Worm (Caenorhabditis elegans): Measurements from ENCODE around the gene F11A5.13.

Gene F11A5.13

ce11 chrV:16249105-16249504 is 22.6 kb upstream of the F11A5.13 start:
- TF ChIP-seq klf-2 (GFP tag; conservative IDR thresholded peaks at IDR 0.05) (no peak), tab-1 (GFP tag; IDR thresholded peaks at IDR 0.05) (no peak), cog-1 (tag; optimal IDR thresholded peaks at IDR 0.05) (no peak), ztf-23 (GFP tag; IDR thresholded peaks at IDR 0.05) (no peak), ztf-29 (GFP tag; IDR thresholded peaks at IDR 0.05) (no peak), T22C8.4 (GFP tag; IDR thresholded peaks at IDR 0.05) (no peak), ref-1 (GFP tag; conservative IDR thresholded peaks at IDR 0.05) (no peak), flt-1 (GFP tag; IDR thresholded peaks at IDR 0.05) (no peak), med-1 (GFP tag; optimal IDR thresholded peaks at IDR 0.05; ENCODE audit: insufficient read depth) (no peak)

- no peak for TF ChIP-seq flt-1 (GFP tag; IDR thresholded peaks at IDR 0.05)
- TF ChIP-seq ztf-29 (GFP tag; IDR thresholded peaks at IDR 0.05) = no peak
- no peak for TF ChIP-seq T22C8.4 (GFP tag; IDR thresholded peaks at IDR 0.05)
- TF ChIP-seq tab-1 (GFP tag; IDR thresholded peaks at IDR 0.05) = no peak
- no peak for TF ChIP-seq ztf-23 (GFP tag; IDR thresholded peaks at IDR 0.05)
- no peak for TF ChIP-seq cog-1 (tag; optimal IDR thresholded peaks at IDR 0.05)
- no peak for TF ChIP-seq med-1 (GFP tag; optimal IDR thresholded peaks at IDR 0.05; ENCODE audit: insufficient read depth)
- TF ChIP-seq klf-2 (GFP tag; conservative IDR thresholded peaks at IDR 0.05) = no peak
- no peak for TF ChIP-seq ref-1 (GFP tag; conservative IDR thresholded peaks at IDR 0.05)
Observed at ce11 chrV:16246579-16246978, 20.1 kb upstream of the F11A5.13 start, which contains the start of gene srh-95. Gene srh-95 (plus strand): TSS chrV:16246879.

- TF ChIP-seq T22C8.4 (GFP tag; IDR thresholded peaks at IDR 0.05) = no peak
- no peak for TF ChIP-seq ref-1 (GFP tag; conservative IDR thresholded peaks at IDR 0.05)
- TF ChIP-seq cog-1 (tag; optimal IDR thresholded peaks at IDR 0.05) = no peak
- no peak for TF ChIP-seq med-1 (GFP tag; optimal IDR thresholded peaks at IDR 0.05; ENCODE audit: insufficient read depth)
- TF ChIP-seq flt-1 (GFP tag; IDR thresholded peaks at IDR 0.05) = no peak
- no peak for TF ChIP-seq ztf-29 (GFP tag; IDR thresholded peaks at IDR 0.05)
- TF ChIP-seq klf-2 (GFP tag; conservative IDR thresholded peaks at IDR 0.05) = no peak
- TF ChIP-seq ztf-23 (GFP tag; IDR thresholded peaks at IDR 0.05) = no peak
- TF ChIP-seq tab-1 (GFP tag; IDR thresholded peaks at IDR 0.05) = no peak
Observed at ce11 chrV:16244078-16244477, 17.6 kb upstream of the F11A5.13 start, which contains the start of gene srh-104. Gene srh-104 (minus strand): TSS chrV:16244178.

- no peak for TF ChIP-seq med-1 (GFP tag; optimal IDR thresholded peaks at IDR 0.05; ENCODE audit: insufficient read depth)
- no peak for TF ChIP-seq ztf-29 (GFP tag; IDR thresholded peaks at IDR 0.05)
- TF ChIP-seq klf-2 (GFP tag; conservative IDR thresholded peaks at IDR 0.05) = no peak
- TF ChIP-seq tab-1 (GFP tag; IDR thresholded peaks at IDR 0.05) = no peak
- TF ChIP-seq T22C8.4 (GFP tag; IDR thresholded peaks at IDR 0.05) = no peak
- TF ChIP-seq flt-1 (GFP tag; IDR thresholded peaks at IDR 0.05) = no peak
- TF ChIP-seq cog-1 (tag; optimal IDR thresholded peaks at IDR 0.05) = no peak
- no peak for TF ChIP-seq ref-1 (GFP tag; conservative IDR thresholded peaks at IDR 0.05)
- TF ChIP-seq ztf-23 (GFP tag; IDR thresholded peaks at IDR 0.05) = no peak
Observed at ce11 chrV:16237223-16237622, 10.7 kb upstream of the F11A5.13 start, which contains the start of gene F21H7.5. Gene F21H7.5 (plus strand): TSS chrV:16237523.

- TF ChIP-seq klf-2 (GFP tag; conservative IDR thresholded peaks at IDR 0.05) (no peak), T22C8.4 (GFP tag; IDR thresholded peaks at IDR 0.05) (no peak), med-1 (GFP tag; optimal IDR thresholded peaks at IDR 0.05; ENCODE audit: insufficient read depth) (no peak), flt-1 (GFP tag; IDR thresholded peaks at IDR 0.05) (no peak), cog-1 (tag; optimal IDR thresholded peaks at IDR 0.05) (no peak), tab-1 (GFP tag; IDR thresholded peaks at IDR 0.05) (no peak), ref-1 (GFP tag; conservative IDR thresholded peaks at IDR 0.05) (no peak), ztf-23 (GFP tag; IDR thresholded peaks at IDR 0.05) (no peak), ztf-29 (GFP tag; IDR thresholded peaks at IDR 0.05) (no peak)
Observed at ce11 chrV:16235647-16236046, 9.2 kb upstream of the F11A5.13 start, which contains the start of gene srh-98. Gene srh-98 (minus strand): TSS chrV:16235747.

- TF ChIP-seq flt-1 (GFP tag; IDR thresholded peaks at IDR 0.05) = no peak
- TF ChIP-seq ref-1 (GFP tag; conservative IDR thresholded peaks at IDR 0.05) = no peak
- no peak for TF ChIP-seq ztf-23 (GFP tag; IDR thresholded peaks at IDR 0.05)
- TF ChIP-seq tab-1 (GFP tag; IDR thresholded peaks at IDR 0.05) = no peak
- no peak for TF ChIP-seq cog-1 (tag; optimal IDR thresholded peaks at IDR 0.05)
- TF ChIP-seq klf-2 (GFP tag; conservative IDR thresholded peaks at IDR 0.05) = no peak
- TF ChIP-seq T22C8.4 (GFP tag; IDR thresholded peaks at IDR 0.05) = no peak
- no peak for TF ChIP-seq med-1 (GFP tag; optimal IDR thresholded peaks at IDR 0.05; ENCODE audit: insufficient read depth)
- TF ChIP-seq ztf-29 (GFP tag; IDR thresholded peaks at IDR 0.05) = no peak
Observed at ce11 chrV:16235135-16235534, 8.7 kb upstream of the F11A5.13 start, which contains the start of gene F21H7.3. Gene F21H7.3 (minus strand): TSS chrV:16235235.

ce11 chrV:16233624-16234023 is 7.1 kb upstream of the F11A5.13 start, which contains the start of gene clec-233:
Gene clec-233 (plus strand): TSS chrV:16233924.
- TF ChIP-seq ref-1 (GFP tag; conservative IDR thresholded peaks at IDR 0.05) = no peak
- no peak for TF ChIP-seq klf-2 (GFP tag; conservative IDR thresholded peaks at IDR 0.05)
- no peak for TF ChIP-seq tab-1 (GFP tag; IDR thresholded peaks at IDR 0.05)
- no peak for TF ChIP-seq flt-1 (GFP tag; IDR thresholded peaks at IDR 0.05)
- no peak for TF ChIP-seq ztf-23 (GFP tag; IDR thresholded peaks at IDR 0.05)
- TF ChIP-seq ztf-29 (GFP tag; IDR thresholded peaks at IDR 0.05) = no peak
- TF ChIP-seq cog-1 (tag; optimal IDR thresholded peaks at IDR 0.05) = no peak
- TF ChIP-seq med-1 (GFP tag; optimal IDR thresholded peaks at IDR 0.05; ENCODE audit: insufficient read depth) = no peak
- TF ChIP-seq T22C8.4 (GFP tag; IDR thresholded peaks at IDR 0.05) = no peak

ce11 chrV:16232180-16232579 is 5.7 kb upstream of the F11A5.13 start, which contains the start of gene gst-22:
Gene gst-22 (minus strand): TSS chrV:16232282.
- TF ChIP-seq tab-1 (GFP tag; IDR thresholded peaks at IDR 0.05) (no peak), klf-2 (GFP tag; conservative IDR thresholded peaks at IDR 0.05) (no peak)

- TF ChIP-seq ztf-23 (GFP tag; IDR thresholded peaks at IDR 0.05) = no peak
- no peak for TF ChIP-seq flt-1 (GFP tag; IDR thresholded peaks at IDR 0.05)
- no peak for TF ChIP-seq med-1 (GFP tag; optimal IDR thresholded peaks at IDR 0.05; ENCODE audit: insufficient read depth)
- TF ChIP-seq klf-2 (GFP tag; conservative IDR thresholded peaks at IDR 0.05) = no peak
- no peak for TF ChIP-seq ztf-29 (GFP tag; IDR thresholded peaks at IDR 0.05)
- TF ChIP-seq T22C8.4 (GFP tag; IDR thresholded peaks at IDR 0.05) = no peak
- TF ChIP-seq cog-1 (tag; optimal IDR thresholded peaks at IDR 0.05) = no peak
- no peak for TF ChIP-seq tab-1 (GFP tag; IDR thresholded peaks at IDR 0.05)
- no peak for TF ChIP-seq ref-1 (GFP tag; conservative IDR thresholded peaks at IDR 0.05)
Observed at ce11 chrV:16229896-16230295, 3.4 kb upstream of the F11A5.13 start, which contains the start of the genes F21H7.2 and F21H7.12. Gene F21H7.2 (minus strand): TSS chrV:16229996. Gene F21H7.12 (plus strand): TSS chrV:16230165.
